Fruit fly (Drosophila melanogaster) whole organism, embryonic: ENCODE results near the gene CG5068.

Experiments used
- Atf-2 ChIP-seq: fragments of 200-800 bp; sonication (Bioruptor generic); optimal IDR thresholded peaks from 2 replicates; lab custom pipeline; 2016; ENCODE audit warnings: missing biosample characterization, missing genetic modification characterization
- Awh ChIP-seq: fragments of 200-800 bp; sonication (Bioruptor generic); IDR thresholded peaks from 2 replicates; pipeline ENCODE4, ENCODE4 v1.3.6; 2022; ENCODE audit warnings: missing biosample characterization, missing genetic modification characterization
- CG10274 ChIP-seq: fragments of 200-800 bp; sonication (Bioruptor generic); optimal IDR thresholded peaks from 3 replicates; lab custom pipeline; 2017; ENCODE audit warnings: missing biosample characterization, mild to moderate bottlenecking, missing genetic modification characterization
- CG1233 ChIP-seq: fragments of 200-800 bp; sonication (Bioruptor generic); optimal IDR thresholded peaks from 4 replicates; lab custom pipeline; 2018; ENCODE audit warnings: missing biosample characterization, mild to moderate bottlenecking, missing genetic modification characterization
- CG15479 ChIP-seq: fragments of 200-800 bp; sonication (Bioruptor generic); optimal IDR thresholded peaks from 3 replicates; lab custom pipeline; 2019; ENCODE audit warnings: missing biosample characterization, mild to moderate bottlenecking, missing genetic modification characterization, moderate library complexity
- CG16813 ChIP-seq: fragments of 200-800 bp; sonication (Bioruptor generic); IDR thresholded peaks from 3 replicates; pipeline ENCODE4 v1.3.6; 2022; ENCODE audit warnings: missing biosample characterization, missing genetic modification characterization; ENCODE audit not compliant: partially characterized antibody
- CG17829 ChIP-seq: fragments of 200-800 bp; optimal IDR thresholded peaks from 2 replicates; lab custom pipeline; 2019; ENCODE audit warnings: missing biosample characterization, mild to moderate bottlenecking, missing genetic modification characterization, moderate library complexity
- CG18262 ChIP-seq: fragments of 200-800 bp; optimal IDR thresholded peaks from 3 replicates; lab custom pipeline; 2019; ENCODE audit warnings: missing biosample characterization, mild to moderate bottlenecking, missing genetic modification characterization, moderate library complexity
- CG3163 ChIP-seq: fragments of 200-800 bp; sonication (Bioruptor generic); optimal IDR thresholded peaks from 3 replicates; lab custom pipeline; 2016; ENCODE audit warnings: missing biosample characterization, missing genetic modification characterization
- CG43689 ChIP-seq: fragments of 200-800 bp; sonication (Bioruptor generic); IDR thresholded peaks from 2 replicates; pipeline ENCODE4 v1.3.6; 2022; ENCODE audit warnings: missing biosample characterization, missing genetic modification characterization
- CG4617 ChIP-seq: fragments of 200-800 bp; sonication (Bioruptor generic); optimal IDR thresholded peaks from 3 replicates; lab custom pipeline; 2016; ENCODE audit warnings: missing biosample characterization, missing genetic modification characterization, borderline replicate concordance
- CG4707 ChIP-seq: fragments of 200-800 bp; sonication (Bioruptor generic); optimal IDR thresholded peaks from 2 replicates; lab custom pipeline; 2018; ENCODE audit warnings: missing biosample characterization, mild to moderate bottlenecking, missing genetic modification characterization, moderate library complexity
- CkIIα-i1 ChIP-seq: fragments of 200-800 bp; sonication (Bioruptor generic); IDR thresholded peaks from 2 replicates; pipeline ENCODE4 v1.3.6; 2022; ENCODE audit warnings: missing biosample characterization, missing genetic modification characterization
- CoRest ChIP-seq: fragments of 200-800 bp; sonication (Bioruptor generic); optimal IDR thresholded peaks from 3 replicates; lab custom pipeline; 2018; ENCODE audit warnings: missing biosample characterization, mild to moderate bottlenecking, missing genetic modification characterization, moderate library complexity
- D19B ChIP-seq: fragments of 200-800 bp; sonication (Bioruptor generic); optimal IDR thresholded peaks from 2 replicates; lab custom pipeline; 2017; ENCODE audit warnings: missing biosample characterization, mild to moderate bottlenecking, missing genetic modification characterization
- Dad ChIP-seq: fragments of 200-800 bp; sonication (Bioruptor generic); optimal IDR thresholded peaks from 3 replicates; lab custom pipeline; 2016; ENCODE audit warnings: missing biosample characterization, missing genetic modification characterization
- Dfd ChIP-seq, 2 experiments: fragments of >200 bp; optimal IDR thresholded peaks; 2 replicates each; lab custom pipeline; 2017; ENCODE audit warnings: missing biosample characterization in 2 of 2, missing genetic modification characterization in 2 of 2
- E2f1 ChIP-seq: fragments of 200-800 bp; sonication (Bioruptor generic); IDR thresholded peaks from 2 replicates; pipeline ENCODE4 v1.3.6; 2022; ENCODE audit warnings: missing biosample characterization, missing genetic modification characterization
- Fer1 ChIP-seq: fragments of 200-800 bp; sonication (Bioruptor generic); optimal IDR thresholded peaks from 2 replicates; lab custom pipeline; 2017; ENCODE audit warnings: missing biosample characterization, mild to moderate bottlenecking, missing genetic modification characterization
- Hr51 ChIP-seq, 2 experiments: fragments of 200-800 bp; sonication (Bioruptor generic); optimal IDR thresholded peaks; 2 replicates in 1 of 2; 3 replicates in 1 of 2; lab custom pipeline; 2016 to 2018; ENCODE audit warnings: missing biosample characterization in 2 of 2, missing genetic modification characterization in 2 of 2, mild to moderate bottlenecking in 1 of 2, moderate library complexity in 1 of 2
- Mrtf ChIP-seq: fragments of 200-800 bp; sonication (Bioruptor generic); IDR thresholded peaks from 3 replicates; pipeline ENCODE4 v1.3.6; 2022; ENCODE audit warnings: missing biosample characterization, missing genetic modification characterization
- Ravus ChIP-seq: fragments of 200-800 bp; sonication (Bioruptor generic); IDR thresholded peaks from 2 replicates; pipeline ENCODE4 v1.3.6; 2022; ENCODE audit warnings: missing biosample characterization, missing genetic modification characterization
- Side ChIP-seq: fragments of 200-800 bp; sonication (Bioruptor generic); optimal IDR thresholded peaks from 2 replicates; lab custom pipeline; 2016; ENCODE audit warnings: missing biosample characterization, missing genetic modification characterization
- ab ChIP-seq: fragments of 200-800 bp; sonication (Bioruptor generic); optimal IDR thresholded peaks from 2 replicates; lab custom pipeline; 2016; ENCODE audit warnings: missing biosample characterization, missing genetic modification characterization
- br ChIP-seq: fragments of >200 bp; optimal IDR thresholded peaks from 2 replicates; lab custom pipeline; 2017
- crol ChIP-seq: fragments of 200-800 bp; sonication (Bioruptor generic); IDR thresholded peaks from 2 replicates; pipeline ENCODE4 v1.3.6; 2022; ENCODE audit warnings: missing biosample characterization, missing genetic modification characterization
- crp ChIP-seq, 2 experiments: fragments of 200-800 bp; sonication (Bioruptor generic); optimal IDR thresholded peaks; 2 replicates in 1 of 2; 3 replicates in 1 of 2; lab custom pipeline; 2017; ENCODE audit warnings: missing biosample characterization in 2 of 2, missing genetic modification characterization in 2 of 2, mild to moderate bottlenecking in 1 of 2, moderate library complexity in 1 of 2
- esg ChIP-seq: fragments of 200-800 bp; sonication (Bioruptor generic); conservative IDR thresholded peaks from 2 replicates; pipeline ENCODE4 v1.3.6; 2022; ENCODE audit warnings: missing biosample characterization, missing genetic modification characterization
- fd96Cb ChIP-seq: fragments of 200-800 bp; sonication (Bioruptor generic); optimal IDR thresholded peaks from 2 replicates; lab custom pipeline; 2018; ENCODE audit warnings: missing biosample characterization, mild to moderate bottlenecking, missing genetic modification characterization, moderate library complexity
- gcm2 ChIP-seq: fragments of 200-800 bp; sonication (Bioruptor generic); optimal IDR thresholded peaks from 2 replicates; lab custom pipeline; 2016; ENCODE audit warnings: missing biosample characterization, missing genetic modification characterization
- gfzf ChIP-seq: fragments of 200-800 bp; sonication (Bioruptor generic); optimal IDR thresholded peaks from 2 replicates; lab custom pipeline; 2016; ENCODE audit warnings: missing biosample characterization, mild to moderate bottlenecking, missing genetic modification characterization, moderate library complexity
- grau ChIP-seq: fragments of 200-800 bp; optimal IDR thresholded peaks from 3 replicates; lab custom pipeline; 2019; ENCODE audit warnings: missing biosample characterization, mild to moderate bottlenecking, missing genetic modification characterization, moderate library complexity
- ind ChIP-seq: fragments of 200-800 bp; sonication (Bioruptor generic); optimal IDR thresholded peaks from 3 replicates; lab custom pipeline; 2016; ENCODE audit warnings: missing biosample characterization, missing genetic modification characterization
- jumu ChIP-seq: fragments of 200-800 bp; sonication (Bioruptor generic); optimal IDR thresholded peaks from 3 replicates; lab custom pipeline; 2016; ENCODE audit warnings: missing biosample characterization, missing genetic modification characterization
- ken ChIP-seq: fragments of 200-800 bp; sonication (Bioruptor generic); IDR thresholded peaks from 3 replicates; pipeline ENCODE4 v1.3.6; 2022; ENCODE audit warnings: missing biosample characterization, missing genetic modification characterization
- kni ChIP-seq: fragments of 200-800 bp; sonication (Bioruptor generic); optimal IDR thresholded peaks from 3 replicates; lab custom pipeline; 2017; ENCODE audit warnings: mild to moderate bottlenecking, missing biosample characterization, missing genetic modification reagents, missing genetic modification characterization
- luna ChIP-seq: fragments of 200-800 bp; sonication (Bioruptor generic); optimal IDR thresholded peaks from 2 replicates; lab custom pipeline; 2016; ENCODE audit warnings: missing biosample characterization, missing genetic modification characterization
- maf-S ChIP-seq: fragments of 200-800 bp; sonication (Bioruptor generic); optimal IDR thresholded peaks from 2 replicates; lab custom pipeline; 2016; ENCODE audit warnings: missing biosample characterization, missing genetic modification characterization
- mld ChIP-seq: fragments of 200-800 bp; sonication (Bioruptor generic); IDR thresholded peaks from 3 replicates; pipeline ENCODE4 v1.3.6; 2022; ENCODE audit warnings: missing biosample characterization, missing genetic modification characterization; ENCODE audit not compliant: partially characterized antibody
- oc ChIP-seq: fragments of 200-800 bp; sonication (Bioruptor generic); optimal IDR thresholded peaks from 2 replicates; lab custom pipeline; 2018; ENCODE audit warnings: missing biosample characterization, mild to moderate bottlenecking, missing genetic modification characterization, moderate library complexity
- pnt ChIP-seq: fragments of 200-800 bp; sonication (Bioruptor generic); optimal IDR thresholded peaks from 3 replicates; lab custom pipeline; 2016; ENCODE audit warnings: missing biosample characterization, missing genetic modification characterization
- pum ChIP-seq: fragments of 200-800 bp; sonication (Bioruptor generic); optimal IDR thresholded peaks from 2 replicates; lab custom pipeline; 2016; ENCODE audit warnings: missing biosample characterization, missing genetic modification characterization
- ro ChIP-seq: fragments of 200-800 bp; sonication (Bioruptor generic); IDR thresholded peaks from 2 replicates; pipeline ENCODE4 v1.3.6; 2022; ENCODE audit warnings: missing biosample characterization, missing genetic modification characterization
- run ChIP-seq: fragments of 200-800 bp; sonication (Bioruptor generic); optimal IDR thresholded peaks from 3 replicates; lab custom pipeline; 2018; ENCODE audit warnings: missing biosample characterization, mild to moderate bottlenecking, missing genetic modification characterization
- sc ChIP-seq, 3 experiments: fragments of >200 bp in 2 of 3; fragments of 200-800 bp in 1 of 3; sonication (Bioruptor generic) in 1 of 3; optimal IDR thresholded peaks; 2 replicates in 2 of 3; 3 replicates in 1 of 3; lab custom pipeline; 2017; ENCODE audit warnings: mild to moderate bottlenecking in 1 of 3, missing biosample characterization in 1 of 3, missing genetic modification characterization in 1 of 3, missing genetic modification reagents in 1 of 3
- schlank ChIP-seq: fragments of 200-800 bp; sonication (Bioruptor generic); optimal IDR thresholded peaks from 2 replicates; lab custom pipeline; 2018; ENCODE audit warnings: missing biosample characterization, mild to moderate bottlenecking, missing genetic modification characterization
- slp2 ChIP-seq: fragments of 200-800 bp; sonication (Bioruptor generic); optimal IDR thresholded peaks from 2 replicates; lab custom pipeline; 2016; ENCODE audit warnings: missing biosample characterization, missing genetic modification characterization
- sob ChIP-seq: fragments of 200-800 bp; sonication (Bioruptor generic); IDR thresholded peaks from 2 replicates; pipeline ENCODE4 v1.3.6; 2022; ENCODE audit warnings: missing biosample characterization, missing genetic modification characterization
- sqz ChIP-seq: fragments of 200-800 bp; sonication (Bioruptor generic); optimal IDR thresholded peaks from 3 replicates; lab custom pipeline; 2018; ENCODE audit warnings: missing biosample characterization, mild to moderate bottlenecking, missing genetic modification characterization
- wor ChIP-seq: fragments of 200-800 bp; sonication (Bioruptor generic); IDR thresholded peaks from 2 replicates; pipeline ENCODE4 v1.3.6; 2022; ENCODE audit warnings: missing biosample characterization, missing genetic modification characterization
- zen2 ChIP-seq: fragments of 200-800 bp; sonication (Bioruptor generic); IDR thresholded peaks from 3 replicates; pipeline ENCODE4 v1.3.6; 2022; ENCODE audit warnings: missing biosample characterization, missing genetic modification characterization; ENCODE audit not compliant: partially characterized antibody

The CG5068 gene

DNA sequence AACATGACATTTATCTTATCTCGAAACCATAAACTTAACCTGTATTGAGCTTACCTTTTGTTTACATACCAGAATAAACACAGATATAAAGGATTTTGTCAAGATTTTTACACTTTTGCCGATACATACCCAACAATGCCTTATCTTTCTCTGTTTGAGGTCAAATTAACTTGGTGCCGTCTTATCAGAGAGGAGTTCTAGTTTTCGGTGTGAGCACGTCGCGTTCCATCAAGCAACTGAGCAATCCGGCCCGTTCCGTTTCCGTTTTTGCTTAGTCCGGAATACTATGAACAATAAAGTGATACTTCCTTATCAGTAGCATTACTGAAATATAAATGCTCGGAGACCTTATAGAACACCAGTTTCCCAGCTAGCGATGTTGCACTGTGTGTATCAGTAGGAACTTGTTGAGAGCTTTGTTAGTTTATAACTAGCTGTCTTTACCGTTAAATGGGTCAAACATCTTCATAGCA is 626 bp upstream of the CG5068 start, which contains the start of gene Galk (continued):
- TF ChIP-seq oc (tag; lab: Kevin White, UChicago) (no peak), ab (GFP tag; lab: Kevin White, UChicago) (no peak), ind (GFP tag; lab: Kevin White, UChicago) (peak; percentile 71), CG10274 (GFP tag; lab: Kevin White, UChicago) (peak; percentile 11), ken (peak; percentile 62; the same call in 1 of the 3 replicates), slp2 (GFP tag; lab: Kevin White, UChicago) (no peak), wor (GFP tag; lab: Robert Waterston, UW) (no peak), gfzf (no peak), Dad (GFP tag; lab: Kevin White, UChicago) (no peak), sqz (no peak), Hr51 (GFP tag; optimal IDR thresholded peaks at IDR 0.05; lab: Kevin White, UChicago) (peak in 1 of 2 experiments; percentile 25), gcm2 (GFP tag; lab: Kevin White, UChicago) (no peak), CG16813 (no peak), grau (tag; lab: Kevin White, UChicago) (peak; percentile 97), jumu (peak; percentile 30), zen2 (GFP tag; lab: Robert Waterston, UW) (no peak), maf-S (GFP tag; lab: Kevin White, UChicago) (peak; percentile 19), pnt (GFP tag; lab: Kevin White, UChicago) (no peak), kni (GFP tag; lab: Kevin White, UChicago) (peak; percentile 75), br (lab: Kevin White, UChicago) (no peak), esg (GFP tag; lab: Robert Waterston, UW) (no peak), Dfd (GFP tag; optimal IDR thresholded peaks at IDR 0.05; lab: Kevin White, UChicago) (no peak), CG15479 (no peak), pum (no peak), crp (GFP tag; optimal IDR thresholded peaks at IDR 0.05; lab: Kevin White, UChicago) (no peak), Mrtf (GFP tag; lab: Robert Waterston, UW) (peak; percentile 52; the same call in 1 of the 3 replicates), sob (GFP tag; lab: Robert Waterston, UW) (peak; percentile 78), fd96Cb (no peak), Side (peak; percentile 66), CG17829 (tag; lab: Kevin White, UChicago) (no peak), CG1233 (peak; percentile 4), D19B (GFP tag; lab: Kevin White, UChicago) (no peak), CG18262 (tag; lab: Kevin White, UChicago) (no peak), CG43689 (GFP tag; lab: Robert Waterston, UW) (no peak), CoRest (tag; lab: Kevin White, UChicago) (no peak), Ravus (GFP tag; lab: Robert Waterston, UW) (peak; percentile 4; the same call in 1 of the 2 replicates), CG4707 (GFP tag; lab: Kevin White, UChicago) (peak; percentile 53), schlank (peak; percentile 25), crol (GFP tag; lab: Robert Waterston, UW) (no peak), CkIIα-i1 (GFP tag; lab: Robert Waterston, UW) (no peak), luna (GFP tag; lab: Kevin White, UChicago) (peak; percentile 24), CG3163 (GFP tag; lab: Kevin White, UChicago) (peak; percentile 5), CG4617 (GFP tag; lab: Kevin White, UChicago) (no peak), mld (no peak), run (tag; lab: Kevin White, UChicago) (peak; percentile 60), Atf-2 (GFP tag; lab: Kevin White, UChicago) (no peak), E2f1 (peak; percentile 71), Awh (GFP tag; lab: Robert Waterston, UW) (no peak), ro (GFP tag; lab: Robert Waterston, UW) (no peak), Fer1 (GFP tag; lab: Kevin White, UChicago) (peak; percentile 72), sc (optimal IDR thresholded peaks at IDR 0.05; lab: Kevin White, UChicago) (no peak), sc (GFP tag; optimal IDR thresholded peaks at IDR 0.05; lab: Kevin White, UChicago) (peak; percentile 2)
